Fruit fly (Drosophila melanogaster) Kc167 (cell line): ENCODE data around the gene CG15865.

ENCODE experiments used
- h ChIP-seq: fragments of >200 bp; optimal IDR thresholded peaks from 3 replicates; lab custom pipeline; 2018; ENCODE audit warnings: missing external identifiers
- insv ChIP-seq: fragments of >200 bp; optimal IDR thresholded peaks from 3 replicates; lab custom pipeline; 2018; ENCODE audit warnings: missing external identifiers
- psq ChIP-seq: fragments of >200 bp; optimal IDR thresholded peaks from 2 replicates; lab custom pipeline; 2017; ENCODE audit warnings: missing external identifiers
- ttk ChIP-seq: sonication (Bioruptor generic); optimal IDR thresholded peaks from 2 replicates; lab custom pipeline; 2017; ENCODE audit warnings: missing external identifiers

dm6 chrX:16623524-16623923 is 40.7 kb downstream of the CG15865 start:
- TF ChIP-seq insv (lab: Kevin White, UChicago) (no peak), psq (lab: Kevin White, UChicago) (no peak), h (lab: Kevin White, UChicago) (no peak), ttk (lab: Kevin White, UChicago) (no peak)
